Worm (Caenorhabditis elegans): Measurements from ENCODE around the gene B0432.7.
"Not testable (repeated sequence)": the region's sequence is repeated elsewhere in the genome, so short reads cannot be mapped to it uniquely, and the experiment has no call there.

The B0432.7 gene

DNA sequence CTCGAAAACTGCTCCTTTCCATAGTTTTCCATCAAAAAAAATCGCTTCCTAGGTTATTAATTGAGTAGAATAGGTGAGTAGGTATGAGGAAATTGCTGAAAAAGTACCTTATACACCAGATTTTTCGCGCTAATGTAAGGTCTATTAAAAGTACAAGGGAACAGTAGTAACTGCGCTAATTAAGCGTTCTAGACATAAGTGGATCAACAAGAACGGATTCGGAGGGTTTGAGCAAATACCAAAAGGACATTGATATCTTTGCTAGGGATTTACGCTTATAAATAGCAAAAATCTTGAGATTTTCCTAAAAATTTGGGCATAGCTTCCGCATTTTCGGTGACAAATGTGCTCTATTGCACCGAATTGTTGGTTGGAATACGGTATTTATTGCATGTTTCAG lies at the start of gene B0432.7:
Gene B0432.7 (minus strand): TSS at position 101 of the 400 bp plus-strand sequence.
- TF ChIP-seq ztf-29 (GFP tag; IDR thresholded peaks at IDR 0.05) (no peak), med-1 (GFP tag; optimal IDR thresholded peaks at IDR 0.05; ENCODE audit: insufficient read depth) (no peak), ref-1 (GFP tag; conservative IDR thresholded peaks at IDR 0.05) (no peak), flt-1 (GFP tag; IDR thresholded peaks at IDR 0.05) (no peak), T22C8.4 (GFP tag; IDR thresholded peaks at IDR 0.05) (no peak), tab-1 (GFP tag; IDR thresholded peaks at IDR 0.05) (no peak), klf-2 (GFP tag; conservative IDR thresholded peaks at IDR 0.05) (no peak), cog-1 (tag; optimal IDR thresholded peaks at IDR 0.05) (no peak), ztf-23 (GFP tag; IDR thresholded peaks at IDR 0.05) (no peak)

DNA sequence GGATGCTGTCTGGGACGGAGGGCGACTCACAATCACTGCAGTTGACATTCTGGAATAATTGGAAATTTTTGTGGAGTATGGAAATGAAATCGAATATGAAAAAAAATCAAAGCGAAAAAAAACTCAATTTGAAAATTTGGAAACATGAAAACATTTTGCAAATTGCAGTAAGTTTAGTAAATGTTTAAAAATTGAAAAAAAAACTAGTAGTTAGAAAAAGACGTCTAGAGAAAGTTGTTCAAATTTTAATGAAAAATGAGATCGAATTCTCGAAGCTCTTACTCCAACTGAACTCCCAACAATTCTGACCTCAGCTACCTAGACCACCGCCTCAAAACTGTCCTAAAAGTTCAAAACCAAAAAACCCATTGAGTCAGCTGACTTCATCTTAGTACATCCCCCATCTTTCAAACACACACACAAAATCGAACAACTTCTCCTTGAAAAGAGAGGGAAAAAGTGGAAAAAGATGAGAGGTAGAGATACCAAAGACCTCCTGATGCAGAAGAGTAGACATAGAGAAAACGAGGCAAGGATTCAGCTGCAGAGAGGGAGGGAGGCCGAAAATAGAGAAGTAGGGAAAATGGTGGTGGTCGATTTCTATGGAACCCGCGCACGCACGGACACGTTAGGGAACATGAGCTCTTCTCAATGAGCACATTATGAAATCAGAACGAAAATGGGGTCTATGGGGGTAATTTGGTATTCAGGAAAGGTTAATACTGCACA lies 49.4 kb upstream of the B0432.7 start, which contains the start of gene K01A2.10:
Gene K01A2.10 (minus strand): TSS at position 51 of the 729 bp plus-strand sequence.
- TF ChIP-seq klf-2 (GFP tag; conservative IDR thresholded peaks at IDR 0.05), result no peak
- TF ChIP-seq ztf-29 (GFP tag; IDR thresholded peaks at IDR 0.05), result no peak

DNA sequence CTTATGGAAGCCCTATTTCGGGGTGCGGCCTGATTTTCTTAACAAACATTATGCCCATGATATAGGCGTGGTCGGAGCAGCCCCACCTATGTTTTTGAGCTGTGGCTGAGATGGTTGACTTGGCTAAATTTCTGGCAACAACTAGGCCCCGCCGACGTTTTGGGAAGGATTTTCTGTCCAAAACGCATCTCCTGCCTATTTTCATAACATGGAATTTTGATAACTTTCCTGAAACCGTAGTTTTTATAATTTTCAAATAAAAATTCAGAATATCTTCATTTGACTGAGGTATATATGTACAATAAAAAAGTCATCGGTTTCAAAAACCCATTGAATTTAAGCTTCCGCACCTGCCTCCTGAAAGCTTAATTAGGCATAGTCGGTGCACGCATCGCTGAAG lies 47.4 kb upstream of the B0432.7 start:
- TF ChIP-seq med-1 (GFP tag; optimal IDR thresholded peaks at IDR 0.05; ENCODE audit: insufficient read depth), result no peak
- TF ChIP-seq ztf-23 (GFP tag; IDR thresholded peaks at IDR 0.05), result no peak
- no peak for TF ChIP-seq ztf-29 (GFP tag; IDR thresholded peaks at IDR 0.05)
- TF ChIP-seq cog-1 (tag; optimal IDR thresholded peaks at IDR 0.05), result no peak
- no peak for TF ChIP-seq klf-2 (GFP tag; conservative IDR thresholded peaks at IDR 0.05)
- no peak for TF ChIP-seq tab-1 (GFP tag; IDR thresholded peaks at IDR 0.05)
- no peak for TF ChIP-seq T22C8.4 (GFP tag; IDR thresholded peaks at IDR 0.05)
- no peak for TF ChIP-seq ref-1 (GFP tag; conservative IDR thresholded peaks at IDR 0.05)
- no peak for TF ChIP-seq flt-1 (GFP tag; IDR thresholded peaks at IDR 0.05)

DNA sequence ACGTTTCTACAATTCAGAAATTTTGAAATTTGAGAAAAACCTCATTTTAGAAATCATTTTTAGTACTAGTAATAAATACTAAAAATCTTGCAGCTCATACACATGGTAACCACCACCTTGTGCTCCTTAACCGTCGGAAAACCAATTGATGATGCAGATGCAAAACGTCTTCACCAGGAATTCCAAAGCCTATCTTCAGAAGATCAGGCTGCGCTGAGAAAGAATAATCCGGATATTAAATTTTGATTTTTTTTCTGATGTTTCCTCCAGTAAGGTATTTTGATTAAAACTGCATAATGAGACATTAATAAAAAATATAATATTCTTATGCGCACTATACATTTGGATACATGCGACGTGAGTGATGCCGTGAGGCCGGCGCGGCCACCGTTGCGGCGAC lies 47.0 kb upstream of the B0432.7 start:
- TF ChIP-seq ztf-29 (GFP tag; IDR thresholded peaks at IDR 0.05), result no peak
- TF ChIP-seq ztf-23 (GFP tag; IDR thresholded peaks at IDR 0.05), result no peak
- TF ChIP-seq cog-1 (tag; optimal IDR thresholded peaks at IDR 0.05), result no peak
- no peak for TF ChIP-seq klf-2 (GFP tag; conservative IDR thresholded peaks at IDR 0.05)
- TF ChIP-seq ref-1 (GFP tag; conservative IDR thresholded peaks at IDR 0.05), result no peak
- no peak for TF ChIP-seq T22C8.4 (GFP tag; IDR thresholded peaks at IDR 0.05)
- no peak for TF ChIP-seq tab-1 (GFP tag; IDR thresholded peaks at IDR 0.05)

DNA sequence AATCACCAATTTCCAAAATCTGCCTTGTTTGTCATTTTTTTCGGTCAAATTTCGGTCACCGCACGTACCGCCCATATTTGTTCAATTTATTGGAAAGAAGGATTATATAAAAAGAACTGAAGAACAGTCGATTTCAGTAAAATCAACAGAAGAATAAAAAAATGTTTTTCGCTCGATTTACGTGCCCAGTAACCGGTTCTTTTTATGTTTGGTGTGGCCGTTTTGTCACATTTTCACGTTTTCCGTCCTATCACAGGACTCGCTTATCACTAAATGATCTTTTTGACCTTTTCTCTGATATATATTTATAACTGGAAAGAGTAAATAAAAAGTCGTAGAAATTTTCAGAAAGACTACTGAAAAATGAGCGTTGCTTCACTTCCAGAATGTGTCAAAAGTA lies 45.7 kb upstream of the B0432.7 start, which contains the start of gene far-7:
Gene far-7 (plus strand): TSS at position 331 of the 400 bp plus-strand sequence.
- no peak for TF ChIP-seq ztf-23 (GFP tag; IDR thresholded peaks at IDR 0.05)
- TF ChIP-seq T22C8.4 (GFP tag; IDR thresholded peaks at IDR 0.05), result no peak
- no peak for TF ChIP-seq klf-2 (GFP tag; conservative IDR thresholded peaks at IDR 0.05)
- TF ChIP-seq cog-1 (tag; optimal IDR thresholded peaks at IDR 0.05), result no peak
- TF ChIP-seq med-1 (GFP tag; optimal IDR thresholded peaks at IDR 0.05; ENCODE audit: insufficient read depth), result no peak
- no peak for TF ChIP-seq ref-1 (GFP tag; conservative IDR thresholded peaks at IDR 0.05)

DNA sequence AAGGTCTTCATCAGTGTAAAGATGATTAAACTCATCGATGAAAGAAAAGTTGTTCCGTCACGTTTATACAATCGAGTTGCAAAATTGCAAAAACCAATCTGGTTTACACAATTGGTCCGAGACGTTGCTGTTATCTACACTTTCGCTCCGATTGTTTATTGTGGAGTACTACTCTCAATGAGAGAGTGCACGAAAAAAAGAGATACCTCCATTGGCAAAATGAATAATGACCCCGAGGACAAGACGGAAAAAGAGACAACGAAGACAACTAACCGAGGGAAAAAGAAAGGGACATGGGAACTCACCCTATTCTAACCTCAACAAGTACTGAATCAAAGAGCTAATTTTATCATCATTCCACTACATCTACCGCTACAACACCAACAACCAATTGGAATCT lies 39.8 kb upstream of the B0432.7 start:
- no peak for TF ChIP-seq cog-1 (tag; optimal IDR thresholded peaks at IDR 0.05)
- no peak for TF ChIP-seq klf-2 (GFP tag; conservative IDR thresholded peaks at IDR 0.05)
- no peak for TF ChIP-seq flt-1 (GFP tag; IDR thresholded peaks at IDR 0.05)
- TF ChIP-seq T22C8.4 (GFP tag; IDR thresholded peaks at IDR 0.05), result no peak
- no peak for TF ChIP-seq med-1 (GFP tag; optimal IDR thresholded peaks at IDR 0.05; ENCODE audit: insufficient read depth)
- TF ChIP-seq tab-1 (GFP tag; IDR thresholded peaks at IDR 0.05), result no peak
- no peak for TF ChIP-seq ztf-29 (GFP tag; IDR thresholded peaks at IDR 0.05)
- TF ChIP-seq ref-1 (GFP tag; conservative IDR thresholded peaks at IDR 0.05), result no peak
- no peak for TF ChIP-seq ztf-23 (GFP tag; IDR thresholded peaks at IDR 0.05)

DNA sequence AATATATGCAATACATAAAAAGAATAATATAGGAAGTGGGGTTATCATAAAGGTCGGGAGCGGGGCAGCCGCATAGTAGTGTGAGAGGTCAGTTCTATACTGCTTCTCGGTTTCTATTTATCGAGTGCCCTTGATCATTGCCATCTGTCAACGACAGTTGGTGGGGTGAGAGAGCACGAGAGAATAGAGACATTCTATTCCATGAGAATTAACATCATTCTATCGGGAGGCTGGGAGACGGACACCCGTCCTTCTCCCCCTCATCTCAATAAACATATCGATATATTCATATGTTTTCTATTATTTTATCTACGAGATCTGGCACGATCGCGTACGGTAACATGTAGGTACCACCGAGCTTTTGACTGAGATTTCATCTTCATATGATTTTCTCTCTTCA lies 38.3 kb upstream of the B0432.7 start, which contains the start of gene mps-2:
Gene mps-2 (minus strand): TSS at position 101 of the 400 bp plus-strand sequence.
- TF ChIP-seq med-1 (GFP tag; optimal IDR thresholded peaks at IDR 0.05; ENCODE audit: insufficient read depth); klf-2 (GFP tag; conservative IDR thresholded peaks at IDR 0.05); ref-1 (GFP tag; conservative IDR thresholded peaks at IDR 0.05): not testable (repeated sequence)

DNA sequence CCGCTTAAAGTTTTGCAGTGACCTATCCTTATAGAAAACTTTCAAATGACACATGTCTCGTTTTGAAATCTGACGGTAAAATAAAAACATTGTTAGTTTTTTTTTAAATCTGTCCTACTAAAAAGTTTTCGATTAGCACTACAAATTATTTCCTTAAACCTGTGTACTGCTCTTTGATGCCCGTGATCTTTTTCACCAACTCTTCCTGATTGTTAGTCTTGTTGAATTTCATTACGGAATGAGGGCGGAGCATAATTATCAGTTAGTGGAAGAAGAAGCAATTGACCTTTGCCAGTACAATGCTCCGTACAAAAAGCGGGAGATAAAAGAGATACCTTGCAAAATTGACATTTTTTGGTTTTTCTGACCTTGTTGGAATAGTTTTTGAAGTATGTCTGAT lies 33.4 kb upstream of the B0432.7 start, which contains the start of gene K01A2.4:
Gene K01A2.4 (plus strand): TSS at position 301 of the 400 bp plus-strand sequence.
- TF ChIP-seq ztf-23 (GFP tag; IDR thresholded peaks at IDR 0.05) (no peak), ref-1 (GFP tag; conservative IDR thresholded peaks at IDR 0.05) (no peak), tab-1 (GFP tag; IDR thresholded peaks at IDR 0.05) (no peak)

DNA sequence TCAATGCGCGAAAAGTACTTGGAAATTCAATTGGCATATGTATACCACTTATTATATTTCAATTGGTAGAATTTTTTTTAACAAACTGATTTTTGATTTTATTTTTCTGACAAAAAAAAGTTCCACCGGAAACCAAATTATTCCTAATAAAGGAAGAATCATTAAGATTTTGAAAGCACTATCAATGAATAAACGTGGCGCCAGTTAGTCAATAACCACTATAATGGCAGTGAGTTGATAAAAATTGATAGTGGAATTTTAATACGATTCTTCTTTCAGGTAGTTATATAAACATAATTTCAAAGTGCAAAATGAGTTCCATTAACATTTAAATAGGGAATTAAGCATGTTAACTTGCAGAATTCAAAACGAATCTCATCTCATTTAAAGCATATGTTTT lies 31.9 kb upstream of the B0432.7 start, which contains the start of gene col-69:
Gene col-69 (minus strand): TSS at position 101 of the 400 bp plus-strand sequence.
- no peak for TF ChIP-seq tab-1 (GFP tag; IDR thresholded peaks at IDR 0.05)
- TF ChIP-seq ztf-29 (GFP tag; IDR thresholded peaks at IDR 0.05), result no peak
- no peak for TF ChIP-seq ztf-23 (GFP tag; IDR thresholded peaks at IDR 0.05)
- TF ChIP-seq ref-1 (GFP tag; conservative IDR thresholded peaks at IDR 0.05), result no peak
- TF ChIP-seq med-1 (GFP tag; optimal IDR thresholded peaks at IDR 0.05; ENCODE audit: insufficient read depth), result no peak
- TF ChIP-seq cog-1 (tag; optimal IDR thresholded peaks at IDR 0.05), result no peak

DNA sequence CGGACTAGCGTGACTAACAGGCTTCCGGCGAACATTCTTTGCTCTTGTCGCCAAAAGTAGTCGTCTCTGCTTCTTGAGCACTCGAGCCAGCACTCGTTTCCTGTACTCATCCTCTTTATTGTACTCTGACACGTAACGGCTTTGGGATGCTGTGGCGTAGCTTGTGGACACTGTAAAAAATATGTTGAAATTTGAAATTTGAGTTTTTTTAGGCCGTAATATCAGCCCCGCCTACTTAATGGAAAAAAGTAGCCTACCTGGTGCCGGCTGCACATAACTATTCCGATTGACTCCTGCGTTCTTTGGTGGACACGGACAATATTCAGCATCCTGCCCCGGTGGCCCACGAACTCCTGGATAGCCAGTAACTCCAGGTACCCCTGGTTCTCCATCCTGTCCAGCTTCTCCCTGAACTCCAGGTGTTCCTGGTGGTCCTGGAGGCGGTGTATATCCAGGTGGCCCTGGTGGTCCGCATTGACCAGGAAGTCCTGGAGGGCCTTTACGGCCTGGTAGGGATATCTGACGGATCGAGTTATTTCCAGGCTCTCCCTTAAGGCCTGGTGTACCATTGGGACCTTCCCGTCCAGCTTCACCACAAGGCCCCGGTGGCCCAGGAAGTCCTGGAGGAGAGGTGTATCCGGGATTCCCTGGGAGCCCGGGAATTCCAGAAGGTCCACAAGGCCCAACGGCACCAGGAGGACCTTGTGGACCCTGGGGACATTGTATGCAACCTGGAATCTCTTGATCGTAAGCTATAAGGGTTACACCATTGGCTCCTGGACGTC lies 30.3 kb upstream of the B0432.7 start:
- no peak for TF ChIP-seq ztf-23 (GFP tag; IDR thresholded peaks at IDR 0.05)
- TF ChIP-seq klf-2 (GFP tag; conservative IDR thresholded peaks at IDR 0.05), result no peak
- no peak for TF ChIP-seq flt-1 (GFP tag; IDR thresholded peaks at IDR 0.05)
- no peak for TF ChIP-seq ref-1 (GFP tag; conservative IDR thresholded peaks at IDR 0.05)
- no peak for TF ChIP-seq cog-1 (tag; optimal IDR thresholded peaks at IDR 0.05)
- no peak for TF ChIP-seq ztf-29 (GFP tag; IDR thresholded peaks at IDR 0.05)
- TF ChIP-seq med-1 (GFP tag; optimal IDR thresholded peaks at IDR 0.05; ENCODE audit: insufficient read depth), result no peak
- no peak for TF ChIP-seq tab-1 (GFP tag; IDR thresholded peaks at IDR 0.05)
- no peak for TF ChIP-seq T22C8.4 (GFP tag; IDR thresholded peaks at IDR 0.05)

Measured in whole organism, midembryonic.